Worm (Caenorhabditis elegans): Measurements from ENCODE around the gene F01G4.4.

F01G4.4 gene

ce11 chrIV:11109771-11110170 is 33.4 kb upstream of the F01G4.4 start, which contains the start of gene pigk-1 (continued):
- TF ChIP-seq php-3 (GFP tag; IDR thresholded peaks at IDR 0.05), result no peak
- 0 out of 2 replicates have a peak, but pooled peaks have one; percentile 17 for TF ChIP-seq madf-9 (GFP tag; conservative IDR thresholded peaks at IDR 0.05)
- no peak for TF ChIP-seq nhr-6 (tag; optimal IDR thresholded peaks at IDR 0.05)
- no peak for TF ChIP-seq unc-39 (tag; optimal IDR thresholded peaks at IDR 0.05)
- no peak for TF ChIP-seq madf-5 (GFP tag; IDR thresholded peaks at IDR 0.05)
- no peak for TF ChIP-seq nhr-28 (tag; optimal IDR thresholded peaks at IDR 0.05)
- TF ChIP-seq ces-1 (GFP tag; optimal IDR thresholded peaks at IDR 0.05), result no peak
- no peak for TF ChIP-seq nhr-48 (tag; optimal IDR thresholded peaks at IDR 0.05)
- TF ChIP-seq ceh-20 (GFP tag; IDR thresholded peaks at IDR 0.05), result no peak
- no peak for TF ChIP-seq D1046.2 (GFP tag; IDR thresholded peaks at IDR 0.05)
- TF ChIP-seq Y105C5A.15 (GFP tag; IDR thresholded peaks at IDR 0.05), result no peak
- TF ChIP-seq Y5F2A.4 (GFP tag; optimal IDR thresholded peaks at IDR 0.05), result no peak
- TF ChIP-seq T26A8.4 (GFP tag; IDR thresholded peaks at IDR 0.05), result no peak
- no peak for TF ChIP-seq ceh-44 (GFP tag; IDR thresholded peaks at IDR 0.05)
- peak in 1 of 2 experiments; percentile 27 for TF ChIP-seq ZK546.5 (tag; optimal IDR thresholded peaks at IDR 0.05)
- no peak for TF ChIP-seq cey-2 (tag; optimal IDR thresholded peaks at IDR 0.05; ENCODE audit: borderline replicate concordance, insufficient read depth)
- TF ChIP-seq lin-15B (tag; optimal IDR thresholded peaks at IDR 0.05), result no peak
- no peak for TF ChIP-seq ceh-62 (tag; optimal IDR thresholded peaks at IDR 0.05)
- no peak for TF ChIP-seq tag-97 (GFP tag; IDR thresholded peaks at IDR 0.05)
- TF ChIP-seq hmg-1.1 (GFP tag; IDR thresholded peaks at IDR 0.05), result 0 out of 2 replicates have a peak, but pooled peaks have one; percentile 15
- peak; percentile 12; the same call in 1 of the 2 replicates for TF ChIP-seq ctbp-1 (GFP tag; IDR thresholded peaks at IDR 0.05)
- TF ChIP-seq ama-1 (optimal IDR thresholded peaks at IDR 0.05), result peak; percentile 65
- TF ChIP-seq lsy-2 (tag; optimal IDR thresholded peaks at IDR 0.05), result no peak
- TF ChIP-seq ztf-11 (tag; optimal IDR thresholded peaks at IDR 0.05), result no peak
- no peak for TF ChIP-seq sdz-12 (GFP tag; optimal IDR thresholded peaks at IDR 0.05)
- no peak for TF ChIP-seq nhr-41 (GFP tag; IDR thresholded peaks at IDR 0.05)
- TF ChIP-seq Y75B8A.6 (GFP tag; IDR thresholded peaks at IDR 0.05), result no peak
- no peak for TF ChIP-seq T20F7.1 (GFP tag; optimal IDR thresholded peaks at IDR 0.05)
- TF ChIP-seq dmd-8 (GFP tag; IDR thresholded peaks at IDR 0.05), result 0 out of 2 replicates have a peak, but pooled peaks have one; percentile 46
- no peak for TF ChIP-seq vab-7 (GFP tag; IDR thresholded peaks at IDR 0.05)
- 0 out of 2 replicates have a peak, but pooled peaks have one; percentile 41 for TF ChIP-seq daf-19 (GFP tag; conservative IDR thresholded peaks at IDR 0.05)
- TF ChIP-seq F26F4.8 (GFP tag; conservative IDR thresholded peaks at IDR 0.05), result no peak
- no peak for TF ChIP-seq saeg-2 (GFP tag; IDR thresholded peaks at IDR 0.05)
- peak; percentile 41; the same call in 1 of the 2 replicates for TF ChIP-seq Y48G9A.11 (GFP tag; IDR thresholded peaks at IDR 0.05)

DNA sequence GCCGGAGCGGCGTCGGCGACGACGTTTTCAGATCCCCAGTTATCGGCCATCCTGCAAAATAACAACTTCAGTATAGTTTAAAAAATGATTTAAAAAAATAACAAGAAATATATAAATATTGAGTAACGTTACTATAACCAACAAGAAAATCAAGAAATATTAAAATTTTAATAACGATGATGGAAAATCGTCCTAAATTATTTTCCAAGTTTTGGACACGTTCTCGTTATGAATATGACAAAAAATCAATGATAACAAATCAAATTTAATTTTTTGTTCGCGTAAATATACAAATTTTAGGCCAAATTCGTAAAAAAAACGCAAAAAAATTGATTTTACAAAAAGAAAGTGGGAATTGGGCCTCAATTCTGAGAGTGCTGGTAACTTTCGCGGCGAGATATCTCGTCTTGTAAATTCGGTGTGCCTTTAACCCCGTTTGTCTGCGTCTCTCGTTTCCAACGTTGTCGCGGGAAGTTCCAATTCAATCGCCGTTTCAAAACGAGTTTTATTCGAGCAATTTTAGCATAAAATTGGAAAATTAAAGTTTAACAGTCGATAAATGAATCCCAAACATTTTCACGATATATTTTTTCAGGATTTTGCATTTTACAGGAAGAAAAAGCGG is 32.0 kb upstream of the F01G4.4 start, which contains the start of gene rps-5:
rps-5 (minus strand) TSS at position 51 of the 625 bp plus-strand sequence.
- TF ChIP-seq aly-2 (tag; optimal IDR thresholded peaks at IDR 0.05) (no peak), lsy-2 (tag; optimal IDR thresholded peaks at IDR 0.05) (peak in 1 of 2 experiments; percentile 85), madf-9 (GFP tag; conservative IDR thresholded peaks at IDR 0.05) (no peak), ceh-32 (tag; optimal IDR thresholded peaks at IDR 0.05; ENCODE audit: poor library complexity) (no peak), nhr-77 (tag; optimal IDR thresholded peaks at IDR 0.05) (no peak), ceh-20 (GFP tag; IDR thresholded peaks at IDR 0.05) (no peak), ceh-28 (tag; optimal IDR thresholded peaks at IDR 0.05) (no peak), nhr-102 (tag; optimal IDR thresholded peaks at IDR 0.05) (no peak), daf-12 (tag; optimal IDR thresholded peaks at IDR 0.05) (no peak), hlh-11 (tag; optimal IDR thresholded peaks at IDR 0.05) (peak; percentile 32), D1046.2 (GFP tag; IDR thresholded peaks at IDR 0.05) (no peak), nhr-76 (tag; optimal IDR thresholded peaks at IDR 0.05) (no peak), madf-5 (GFP tag; IDR thresholded peaks at IDR 0.05) (no peak), ceh-62 (tag; optimal IDR thresholded peaks at IDR 0.05) (no peak), snpc-1.2 (GFP tag; IDR thresholded peaks at IDR 0.05) (peak; percentile 50; the same call in 1 of the 2 replicates), mes-2 (tag; optimal IDR thresholded peaks at IDR 0.05; ENCODE audit: poor library complexity, severe bottlenecking) (peak; percentile 63), unc-62 (GFP tag; optimal IDR thresholded peaks at IDR 0.05 in 1 of 2) (peak in 1 of 2 experiments; percentile 87), unc-62 (tag; optimal IDR thresholded peaks at IDR 0.05) (no peak), tag-97 (GFP tag; IDR thresholded peaks at IDR 0.05) (no peak), spr-1 (tag; optimal IDR thresholded peaks at IDR 0.05) (no peak), ctbp-1 (GFP tag; IDR thresholded peaks at IDR 0.05) (no peak), lim-7 (GFP tag; IDR thresholded peaks at IDR 0.05) (no peak), tra-1 (GFP tag; IDR thresholded peaks at IDR 0.05) (no peak), nhr-111 (GFP tag; optimal IDR thresholded peaks at IDR 0.05) (no peak)
